Worm (Caenorhabditis elegans) whole organism, L4 larva: ENCODE measurements around the gene nas-22.
A peak's percentile ranks its signal among the peaks of the same experiment; 100 is the strongest.

Source experiments
- D1046.2 ChIP-seq: fragments of 200-800 bp; sonication (Bioruptor generic); IDR thresholded peaks from 2 replicates; pipeline ENCODE4 v1.3.6; 2022; ENCODE audit warnings: missing genetic modification characterization, missing compliant biosample characterization
- F10B5.3 ChIP-seq: sonication (generic microtip); optimal IDR thresholded peaks from 2 replicates; lab custom pipeline; 2016; ENCODE audit warnings: mild to moderate bottlenecking, missing genetic modification characterization, missing compliant biosample characterization
- F26F4.8 ChIP-seq: fragments of 200-800 bp; sonication (Bioruptor generic); conservative IDR thresholded peaks from 2 replicates; pipeline ENCODE4 v1.3.6; 2022; ENCODE audit warnings: missing genetic modification characterization, missing compliant biosample characterization
- F37D6.2 ChIP-seq: sonication (generic microtip); optimal IDR thresholded peaks from 2 replicates; lab custom pipeline; 2016; ENCODE audit warnings: mild to moderate bottlenecking, missing genetic modification characterization, missing compliant biosample characterization
- Y48G9A.11 ChIP-seq: fragments of 200-800 bp; sonication (Bioruptor generic); IDR thresholded peaks from 2 replicates; pipeline ENCODE4 v1.3.6; 2022; ENCODE audit warnings: missing genetic modification reagents, missing genetic modification characterization, missing compliant biosample characterization
- ama-1 ChIP-seq: fragments of 150-350 bp; optimal IDR thresholded peaks from 2 replicates; lab custom pipeline; 2014; ENCODE audit warnings: inconsistent platforms, mixed read lengths
- ceh-20 ChIP-seq: fragments of 200-800 bp; sonication (Bioruptor generic); IDR thresholded peaks from 2 replicates; pipeline ENCODE4 v1.3.6; 2022; ENCODE audit warnings: missing genetic modification reagents, missing genetic modification characterization, missing compliant biosample characterization
- ceh-44 ChIP-seq: fragments of 200-800 bp; sonication (Bioruptor generic); IDR thresholded peaks from 2 replicates; pipeline ENCODE4 v1.3.6; 2022; ENCODE audit warnings: missing genetic modification reagents, missing genetic modification characterization, missing compliant biosample characterization
- ceh-62 ChIP-seq: sonication (generic microtip); optimal IDR thresholded peaks from 2 replicates; lab custom pipeline; 2017; ENCODE audit warnings: missing biosample characterization, missing genetic modification characterization
- daf-12 ChIP-seq: fragments of 150-350 bp; optimal IDR thresholded peaks from 2 replicates; lab custom pipeline; 2014; ENCODE audit warnings: missing biosample characterization, missing genetic modification reagents, missing genetic modification characterization
- dmd-9 ChIP-seq: fragments of 200-800 bp; sonication (Bioruptor generic); IDR thresholded peaks from 2 replicates; pipeline ENCODE4 v1.3.6; 2022; ENCODE audit warnings: missing genetic modification reagents, missing genetic modification characterization, missing compliant biosample characterization
- duxl-1 ChIP-seq: sonication (generic microtip); optimal IDR thresholded peaks from 2 replicates; lab custom pipeline; 2016; ENCODE audit warnings: mild to moderate bottlenecking, missing genetic modification characterization, moderate library complexity, missing compliant biosample characterization; ENCODE audit not compliant: poor library complexity
- dve-1 ChIP-seq: sonication (generic microtip); optimal IDR thresholded peaks from 2 replicates; lab custom pipeline; 2017; ENCODE audit warnings: antibody characterized with exemption, mild to moderate bottlenecking, missing genetic modification characterization, missing compliant biosample characterization; ENCODE audit not compliant: insufficient read depth
- egl-27 ChIP-seq: sonication (generic microtip); optimal IDR thresholded peaks from 3 replicates; lab custom pipeline; 2017; ENCODE audit warnings: missing biosample characterization, missing genetic modification reagents, missing genetic modification characterization
- egl-43 ChIP-seq: fragments of 200-800 bp; sonication (Bioruptor generic); IDR thresholded peaks from 2 replicates; pipeline ENCODE4 v1.3.6; 2022; ENCODE audit warnings: missing genetic modification reagents, missing genetic modification characterization, missing compliant biosample characterization
- gei-8 ChIP-seq: fragments of 200-800 bp; sonication (Bioruptor generic); optimal IDR thresholded peaks from 2 replicates; lab custom pipeline; 2018; ENCODE audit warnings: mild to moderate bottlenecking, missing genetic modification characterization, missing compliant biosample characterization
- hmg-1.1 ChIP-seq: fragments of 200-800 bp; sonication (Bioruptor generic); IDR thresholded peaks from 2 replicates; pipeline ENCODE4 v1.3.6; 2022; ENCODE audit warnings: missing genetic modification reagents, missing genetic modification characterization, missing compliant biosample characterization
- lin-15B ChIP-seq: fragments of 150-350 bp; sonication (generic microtip); optimal IDR thresholded peaks from 3 replicates; lab custom pipeline; 2014; ENCODE audit warnings: missing biosample characterization, missing genetic modification characterization
- lin-29 ChIP-seq: fragments of 200-800 bp; sonication (Bioruptor generic); IDR thresholded peaks from 2 replicates; pipeline ENCODE4 v1.3.6; 2022; ENCODE audit warnings: missing genetic modification reagents, missing genetic modification characterization, missing compliant biosample characterization
- lin-38 ChIP-seq: fragments of 200-800 bp; sonication (Bioruptor generic); IDR thresholded peaks from 2 replicates; pipeline ENCODE4 v1.3.6; 2022; ENCODE audit warnings: missing genetic modification reagents, missing genetic modification characterization, missing compliant biosample characterization
- lin-39 ChIP-seq: fragments of 150-350 bp; optimal IDR thresholded peaks from 2 replicates; lab custom pipeline; 2014; ENCODE audit warnings: missing biosample characterization, missing genetic modification reagents, missing genetic modification characterization
- lsy-2 ChIP-seq, 2 experiments: fragments of 150-350 bp in 1 of 2; sonication (generic microtip) in 1 of 2; optimal IDR thresholded peaks; 2 replicates each; lab custom pipeline; 2014 to 2017; ENCODE audit warnings: missing biosample characterization in 2 of 2, missing genetic modification characterization in 2 of 2
- madf-9 ChIP-seq: fragments of 200-800 bp; sonication (Bioruptor generic); conservative IDR thresholded peaks from 2 replicates; pipeline ENCODE4 v1.3.6; 2022; ENCODE audit warnings: missing genetic modification reagents, missing genetic modification characterization, missing compliant biosample characterization
- mxl-2 ChIP-seq: fragments of 200-800 bp; sonication (Bioruptor generic); conservative IDR thresholded peaks from 2 replicates; pipeline ENCODE4 v1.3.6; 2022; ENCODE audit warnings: missing genetic modification reagents, missing genetic modification characterization, missing compliant biosample characterization
- mxl-3 ChIP-seq: fragments of 200-800 bp; sonication (Bioruptor generic); optimal IDR thresholded peaks from 2 replicates; lab custom pipeline; 2018; ENCODE audit warnings: mild to moderate bottlenecking, missing genetic modification characterization, missing compliant biosample characterization
- nhr-10 ChIP-seq: fragments of 150-350 bp; optimal IDR thresholded peaks from 2 replicates; lab custom pipeline; 2014; ENCODE audit warnings: missing biosample characterization, missing genetic modification characterization
- nhr-11 ChIP-seq: fragments of 150-350 bp; optimal IDR thresholded peaks from 2 replicates; lab custom pipeline; 2014; ENCODE audit warnings: missing biosample characterization, missing genetic modification characterization
- nhr-28 ChIP-seq: fragments of 150-350 bp; optimal IDR thresholded peaks from 2 replicates; lab custom pipeline; 2014; ENCODE audit warnings: missing biosample characterization, missing genetic modification characterization
- nhr-41 ChIP-seq: fragments of 200-800 bp; sonication (Bioruptor generic); IDR thresholded peaks from 2 replicates; pipeline ENCODE4 v1.3.6; 2022; ENCODE audit warnings: missing genetic modification reagents, missing genetic modification characterization, missing compliant biosample characterization
- nhr-42 ChIP-seq: fragments of 200-800 bp; sonication (Bioruptor generic); IDR thresholded peaks from 2 replicates; pipeline ENCODE4 v1.3.6; 2022; ENCODE audit warnings: missing genetic modification characterization, missing compliant biosample characterization
- nhr-6 ChIP-seq: fragments of 150-350 bp; optimal IDR thresholded peaks from 2 replicates; lab custom pipeline; 2014; ENCODE audit warnings: missing biosample characterization, missing genetic modification characterization
- nhr-76 ChIP-seq: fragments of 150-350 bp; optimal IDR thresholded peaks from 2 replicates; lab custom pipeline; 2014; ENCODE audit warnings: missing biosample characterization, missing genetic modification characterization
- php-3 ChIP-seq: fragments of 200-800 bp; sonication (Bioruptor generic); IDR thresholded peaks from 2 replicates; pipeline ENCODE4 v1.3.6; 2022; ENCODE audit warnings: missing genetic modification reagents, missing genetic modification characterization, missing compliant biosample characterization
- rbr-2 ChIP-seq: sonication (generic microtip); optimal IDR thresholded peaks from 2 replicates; lab custom pipeline; 2016; ENCODE audit warnings: missing genotype, missing genetic modification characterization, missing compliant biosample characterization
- set-16 ChIP-seq: fragments of 200-800 bp; sonication (Bioruptor generic); IDR thresholded peaks from 2 replicates; pipeline ENCODE4 v1.3.6; 2022; ENCODE audit warnings: missing genetic modification reagents, missing genetic modification characterization, missing compliant biosample characterization
- snpc-4 ChIP-seq: fragments of 150-350 bp; optimal IDR thresholded peaks from 2 replicates; lab custom pipeline; 2014; ENCODE audit warnings: missing biosample characterization, missing genetic modification characterization
- spr-1 ChIP-seq: sonication (generic microtip); optimal IDR thresholded peaks from 2 replicates; lab custom pipeline; 2016; ENCODE audit warnings: mild to moderate bottlenecking, missing genetic modification characterization, missing compliant biosample characterization
- spr-3 ChIP-seq: fragments of 200-800 bp; sonication (Bioruptor generic); optimal IDR thresholded peaks from 2 replicates; lab custom pipeline; 2018; ENCODE audit warnings: mild to moderate bottlenecking, missing genetic modification characterization, missing compliant biosample characterization
- tra-1 ChIP-seq: fragments of 200-800 bp; sonication (Bioruptor generic); IDR thresholded peaks from 2 replicates; pipeline ENCODE4 v1.3.6; 2022; ENCODE audit warnings: missing genetic modification reagents, missing genetic modification characterization, missing compliant biosample characterization
- unc-130 ChIP-seq: sonication (generic microtip); optimal IDR thresholded peaks from 2 replicates; lab custom pipeline; 2016; ENCODE audit warnings: missing genetic modification reagents, missing genetic modification characterization, missing compliant biosample characterization
- unc-62 ChIP-seq, 3 experiments: fragments of 150-350 bp in 1 of 3; sonication (generic microtip); optimal IDR thresholded peaks in 2 of 3; peaks in 1 of 3; 1 replicate in 1 of 3; 2 replicates in 2 of 3; lab custom pipeline; 2014 to 2017; ENCODE audit warnings: missing biosample characterization in 3 of 3, missing genetic modification characterization in 3 of 3, missing genetic modification reagents in 3 of 3, missing genotype in 1 of 3
- zip-2 ChIP-seq: fragments of 150-350 bp; optimal IDR thresholded peaks from 2 replicates; lab custom pipeline; 2014; ENCODE audit warnings: missing biosample characterization, missing genetic modification characterization
- ztf-11 ChIP-seq: fragments of 150-350 bp; optimal IDR thresholded peaks from 2 replicates; lab custom pipeline; 2014; ENCODE audit warnings: missing biosample characterization, missing genetic modification characterization

Gene nas-22

DNA sequence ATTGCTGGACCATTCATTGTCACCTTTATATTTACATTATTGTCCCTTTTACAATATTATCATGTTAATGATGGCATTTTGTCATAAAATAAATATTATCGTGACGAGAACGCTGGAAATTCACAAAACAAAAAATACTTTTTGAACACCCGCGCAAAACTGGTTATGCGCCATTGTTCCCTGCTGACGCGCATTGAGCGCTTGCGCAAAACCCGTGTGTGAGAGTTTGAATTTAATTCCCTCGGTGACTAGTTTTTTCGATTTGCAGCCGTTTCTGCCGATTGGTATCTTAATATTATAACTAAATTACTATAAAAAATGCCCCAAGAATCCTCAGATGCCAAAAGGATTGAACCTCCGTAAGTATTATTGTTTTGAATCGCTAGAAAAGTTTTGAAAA, 46.9 kb downstream of the nas-22 start, which contains the start of gene pafo-1 (continued):
- no peak for TF ChIP-seq egl-27
- TF ChIP-seq lsy-2 (tag; optimal IDR thresholded peaks at IDR 0.05; lab: Kevin White, UChicago), result no peak
- peak; percentile 9 for TF ChIP-seq lin-15B (tag; lab: Kevin White, UChicago)
- TF ChIP-seq ceh-44 (GFP tag; lab: Robert Waterston, UW), result no peak
- no peak for TF ChIP-seq unc-130
- TF ChIP-seq nhr-10 (tag; lab: Kevin White, UChicago), result no peak
- peak; percentile 73 for TF ChIP-seq F37D6.2 (tag; lab: Kevin White, UChicago)
- TF ChIP-seq Y48G9A.11 (GFP tag; lab: Robert Waterston, UW), result 0 out of 2 replicates have a peak, but pooled peaks have one; percentile 27
- TF ChIP-seq dmd-9 (GFP tag; lab: Robert Waterston, UW), result no peak
- TF ChIP-seq lin-29 (GFP tag; lab: Robert Waterston, UW), result no peak
- peak; percentile 84 for TF ChIP-seq nhr-42 (GFP tag; lab: Robert Waterston, UW)
- peak; percentile 39 for TF ChIP-seq spr-3 (GFP tag; lab: Kevin White, UChicago)
- no peak for TF ChIP-seq gei-8
- TF ChIP-seq F26F4.8, result no peak
- TF ChIP-seq nhr-76 (tag; lab: Kevin White, UChicago), result no peak
- peak; percentile 57 for TF ChIP-seq nhr-11
- peak; percentile 72 for TF ChIP-seq php-3
- peak; percentile 80 for TF ChIP-seq rbr-2 (tag; lab: Kevin White, UChicago)
- peak; percentile 88 for TF ChIP-seq nhr-6 (tag; lab: Kevin White, UChicago)
- no peak for TF ChIP-seq snpc-4 (tag; lab: Kevin White, UChicago)

ce11 chrV:11525338-11525737, 50.8 kb downstream of the nas-22 start:
- TF ChIP-seq set-16 (GFP tag; lab: Robert Waterston, UW), result peak; percentile 38
- TF ChIP-seq hmg-1.1 (GFP tag; lab: Robert Waterston, UW), result 0 out of 2 replicates have a peak, but pooled peaks have one; percentile 32
- 0 out of 2 replicates have a peak, but pooled peaks have one; percentile 32 for TF ChIP-seq D1046.2 (GFP tag; lab: Robert Waterston, UW)
- TF ChIP-seq mxl-3 (GFP tag; lab: Kevin White, UChicago), result peak; percentile 42
- TF ChIP-seq F10B5.3 (tag; lab: Kevin White, UChicago), result no peak
- TF ChIP-seq egl-43, result 0 out of 2 replicates have a peak, but pooled peaks have one; percentile 39

- TF ChIP-seq mxl-2 (GFP tag; lab: Robert Waterston, UW), result no peak
- TF ChIP-seq unc-62 (GFP tag; optimal IDR thresholded peaks at IDR 0.05 in 1 of 2; lab: Kevin White, UChicago), result peak in 1 of 2 experiments; percentile 91
- no peak for TF ChIP-seq unc-62 (tag; optimal IDR thresholded peaks at IDR 0.05; lab: Kevin White, UChicago)
Observed at ce11 chrV:11526927-11527491, 52.5 kb downstream of the nas-22 start.

DNA sequence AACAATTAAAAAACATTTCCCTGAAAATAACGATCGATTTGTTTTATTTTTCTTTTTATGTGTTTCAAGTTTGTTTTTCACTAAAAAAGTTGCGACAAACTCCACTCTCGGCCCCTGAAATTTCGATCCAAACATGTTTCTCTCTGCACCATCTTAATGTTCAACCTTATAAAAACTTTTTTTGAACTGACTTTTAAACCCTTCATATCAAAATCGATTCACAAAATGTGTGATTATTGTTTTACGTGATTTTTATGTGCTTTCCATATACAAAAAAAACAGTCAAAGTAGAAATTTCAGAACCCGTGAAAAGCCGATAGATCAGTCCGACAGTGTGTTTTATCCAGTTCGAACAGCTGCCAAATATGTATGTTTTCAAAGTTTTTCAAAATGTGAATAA, 53.0 kb downstream of the nas-22 start, which contains the start of gene ccch-1:
ccch-1 (plus strand) TSS at position 301 of the 400 bp plus-strand sequence.
- TF ChIP-seq nhr-41 (GFP tag; lab: Robert Waterston, UW) (no peak), dve-1 (no peak), tra-1 (GFP tag; lab: Robert Waterston, UW) (no peak), ceh-62 (tag; lab: Kevin White, UChicago) (no peak), lin-39 (tag; lab: Kevin White, UChicago) (no peak), spr-1 (tag; lab: Kevin White, UChicago) (no peak), ceh-44 (GFP tag; lab: Robert Waterston, UW) (no peak), ama-1 (no peak), ceh-20 (GFP tag; lab: Robert Waterston, UW) (no peak), duxl-1 (tag; lab: Kevin White, UChicago) (no peak), F26F4.8 (no peak), lin-38 (GFP tag; lab: Robert Waterston, UW) (no peak), daf-12 (tag; lab: Kevin White, UChicago) (no peak), ztf-11 (tag; lab: Kevin White, UChicago) (no peak), nhr-28 (no peak), madf-9 (GFP tag; lab: Robert Waterston, UW) (no peak), zip-2 (tag; lab: Kevin White, UChicago) (no peak)
